Worm (Caenorhabditis elegans) whole organism, young adult: ENCODE measurements around the gene rpl-7A.
A peak's percentile ranks its signal among the peaks of the same experiment; 100 is the strongest.

ENCODE experiments used
- B0261.1 ChIP-seq: sonication (generic microtip); optimal IDR thresholded peaks from 2 replicates; lab custom pipeline; 2016; ENCODE audit warnings: mild to moderate bottlenecking, missing genetic modification characterization, moderate library complexity, missing compliant biosample characterization
- F37B4.10 ChIP-seq: fragments of 200-800 bp; sonication (Bioruptor generic); IDR thresholded peaks from 2 replicates; pipeline ENCODE4 v1.3.6; 2022; ENCODE audit warnings: missing genetic modification characterization, missing compliant biosample characterization
- F49E8.2 ChIP-seq: sonication (generic microtip); optimal IDR thresholded peaks from 3 replicates; lab custom pipeline; 2017; ENCODE audit warnings: missing genetic modification characterization, mild to moderate bottlenecking, missing compliant biosample characterization, antibody characterized with exemption, moderate library complexity; ENCODE audit not compliant: insufficient read depth
- F52B5.7 ChIP-seq: sonication (generic microtip); optimal IDR thresholded peaks from 2 replicates; lab custom pipeline; 2016; ENCODE audit warnings: mild to moderate bottlenecking, missing genetic modification characterization, missing compliant biosample characterization
- F55B11.4 ChIP-seq: sonication (generic microtip); optimal IDR thresholded peaks from 2 replicates; lab custom pipeline; 2016; ENCODE audit warnings: missing compliant biosample characterization, missing genetic modification characterization, borderline replicate concordance; ENCODE audit not compliant: insufficient read depth
- F57C9.4 ChIP-seq: sonication (generic microtip); optimal IDR thresholded peaks from 2 replicates; lab custom pipeline; 2017; ENCODE audit warnings: mild to moderate bottlenecking, missing genetic modification characterization, missing compliant biosample characterization
- T07F8.4 ChIP-seq: sonication (generic microtip); optimal IDR thresholded peaks from 2 replicates; lab custom pipeline; 2016; ENCODE audit warnings: mild to moderate bottlenecking, missing genetic modification characterization, moderate library complexity, missing compliant biosample characterization
- Y53F4B.3 ChIP-seq: fragments of 200-800 bp; sonication (Bioruptor generic); IDR thresholded peaks from 2 replicates; pipeline ENCODE4 v1.3.6; 2022; ENCODE audit warnings: missing genetic modification reagents, missing genetic modification characterization, missing compliant biosample characterization
- Y53G8AR.9 ChIP-seq: fragments of 200-800 bp; sonication (Bioruptor generic); conservative IDR thresholded peaks from 2 replicates; pipeline ENCODE4 v1.3.6; 2022; ENCODE audit warnings: missing genetic modification reagents, missing genetic modification characterization, missing compliant biosample characterization
- Y67H2A.10 ChIP-seq: fragments of 200-800 bp; sonication (Bioruptor generic); conservative IDR thresholded peaks from 2 replicates; pipeline ENCODE4 v1.3.6; 2022; ENCODE audit warnings: missing genetic modification reagents, missing genetic modification characterization, missing compliant biosample characterization
- Y79H2A.3 ChIP-seq: fragments of 200-800 bp; sonication (Bioruptor generic); conservative IDR thresholded peaks from 2 replicates; pipeline ENCODE4 v1.3.6; 2022; ENCODE audit warnings: missing genetic modification reagents, missing genetic modification characterization, missing compliant biosample characterization
- Y95B8A.8 ChIP-seq: fragments of 200-800 bp; sonication (Bioruptor generic); IDR thresholded peaks from 2 replicates; pipeline ENCODE4 v1.3.6; 2022; ENCODE audit warnings: missing genetic modification reagents, missing genetic modification characterization, missing compliant biosample characterization
- ZK185.1 ChIP-seq: sonication (generic microtip); optimal IDR thresholded peaks from 2 replicates; lab custom pipeline; 2016; ENCODE audit warnings: mild to moderate bottlenecking, missing genetic modification characterization, missing compliant biosample characterization; ENCODE audit not compliant: poor library complexity, severe bottlenecking
- akir-1 ChIP-seq: fragments of 200-800 bp; sonication (Bioruptor generic); optimal IDR thresholded peaks from 2 replicates; lab custom pipeline; 2018; ENCODE audit warnings: mild to moderate bottlenecking, missing genetic modification characterization, moderate library complexity, missing compliant biosample characterization
- attf-6 ChIP-seq: fragments of 200-800 bp; sonication (Bioruptor generic); IDR thresholded peaks from 2 replicates; pipeline ENCODE4 v1.3.6; 2022; ENCODE audit warnings: missing genetic modification reagents, missing genetic modification characterization, missing compliant biosample characterization
- ccch-3 ChIP-seq: fragments of 200-800 bp; sonication (Bioruptor generic); optimal IDR thresholded peaks from 2 replicates; lab custom pipeline; 2018; ENCODE audit warnings: mild to moderate bottlenecking, missing genetic modification characterization, missing compliant biosample characterization
- chd-7 ChIP-seq: sonication (generic microtip); optimal IDR thresholded peaks from 2 replicates; lab custom pipeline; 2016; ENCODE audit warnings: mild to moderate bottlenecking, missing genetic modification characterization, moderate library complexity, missing compliant biosample characterization
- dox-1 ChIP-seq: fragments of 200-800 bp; sonication (Bioruptor generic); IDR thresholded peaks from 2 replicates; pipeline ENCODE4 v1.3.6; 2022; ENCODE audit warnings: missing genetic modification reagents, missing genetic modification characterization, missing compliant biosample characterization
- dpl-1 ChIP-seq: fragments of 150-350 bp; optimal IDR thresholded peaks from 2 replicates; lab custom pipeline; 2014; ENCODE audit warnings: missing biosample characterization, missing genetic modification reagents, missing genetic modification characterization
- egl-18 ChIP-seq: fragments of 200-800 bp; sonication (Bioruptor generic); IDR thresholded peaks from 2 replicates; pipeline ENCODE4 v1.3.6; 2022; ENCODE audit warnings: missing genetic modification reagents, missing genetic modification characterization, missing compliant biosample characterization
- egrh-3 ChIP-seq: fragments of 200-800 bp; sonication (Bioruptor generic); IDR thresholded peaks from 2 replicates; pipeline ENCODE4 v1.3.6; 2022; ENCODE audit warnings: missing genetic modification reagents, missing genetic modification characterization, missing compliant biosample characterization
- ekl-4 ChIP-seq: fragments of 200-800 bp; sonication (Bioruptor generic); IDR thresholded peaks from 2 replicates; pipeline ENCODE4 v1.3.6; 2022; ENCODE audit warnings: missing genetic modification reagents, missing genetic modification characterization, missing compliant biosample characterization
- ets-4 ChIP-seq: fragments of 200-800 bp; sonication (Bioruptor generic); optimal IDR thresholded peaks from 2 replicates; lab custom pipeline; 2018; ENCODE audit warnings: mild to moderate bottlenecking, missing genetic modification characterization, missing compliant biosample characterization
- him-1 ChIP-seq: sonication (generic microtip); optimal IDR thresholded peaks from 2 replicates; lab custom pipeline; 2016; ENCODE audit warnings: missing genotype, missing genetic modification reagents, missing genetic modification characterization, missing compliant biosample characterization
- hlh-12 ChIP-seq: sonication (generic microtip); optimal IDR thresholded peaks from 2 replicates; lab custom pipeline; 2016; ENCODE audit warnings: missing genetic modification characterization, missing compliant biosample characterization
- hmg-1.2 ChIP-seq: fragments of 200-800 bp; sonication (Bioruptor generic); IDR thresholded peaks from 2 replicates; pipeline ENCODE4 v1.3.6; 2022; ENCODE audit warnings: missing genetic modification reagents, missing genetic modification characterization, missing compliant biosample characterization
- hrde-1 ChIP-seq: sonication (generic microtip); optimal IDR thresholded peaks from 2 replicates; lab custom pipeline; 2016; ENCODE audit warnings: missing genetic modification characterization, mild to moderate bottlenecking, missing compliant biosample characterization, moderate library complexity, missing genotype, missing genetic modification reagents, borderline replicate concordance
- lin-54 ChIP-seq: fragments of 200-800 bp; sonication (Bioruptor generic); optimal IDR thresholded peaks from 2 replicates; lab custom pipeline; 2018; ENCODE audit warnings: mild to moderate bottlenecking, missing genetic modification characterization, missing compliant biosample characterization
- lir-1 ChIP-seq: fragments of 200-800 bp; sonication (Bioruptor generic); conservative IDR thresholded peaks from 2 replicates; pipeline ENCODE4 v1.3.6; 2022; ENCODE audit warnings: missing genetic modification reagents, missing genetic modification characterization, missing compliant biosample characterization
- lsy-27 ChIP-seq: sonication (generic microtip); optimal IDR thresholded peaks from 2 replicates; lab custom pipeline; 2017; ENCODE audit warnings: missing genetic modification characterization, mild to moderate bottlenecking, missing compliant biosample characterization, antibody characterized with exemption, missing genotype, borderline replicate concordance; ENCODE audit not compliant: insufficient read depth
- madf-10 ChIP-seq: sonication (generic microtip); optimal IDR thresholded peaks from 2 replicates; lab custom pipeline; 2016; ENCODE audit warnings: mild to moderate bottlenecking, missing genetic modification characterization, missing compliant biosample characterization
- madf-6 ChIP-seq: fragments of 200-800 bp; sonication (Bioruptor generic); IDR thresholded peaks from 2 replicates; pipeline ENCODE4 v1.3.6; 2022; ENCODE audit warnings: missing genetic modification reagents, missing genetic modification characterization, missing compliant biosample characterization
- nfya-1 ChIP-seq: sonication (generic microtip); optimal IDR thresholded peaks from 2 replicates; lab custom pipeline; 2017; ENCODE audit warnings: antibody characterized with exemption, missing compliant biosample characterization, missing genetic modification characterization, borderline replicate concordance; ENCODE audit not compliant: insufficient read depth
- nfyb-1 ChIP-seq: fragments of 200-800 bp; sonication (Bioruptor generic); IDR thresholded peaks from 2 replicates; pipeline ENCODE4 v1.3.6; 2022; ENCODE audit warnings: missing genetic modification reagents, missing genetic modification characterization, missing compliant biosample characterization
- nhr-90 ChIP-seq: sonication (generic microtip); optimal IDR thresholded peaks from 2 replicates; lab custom pipeline; 2016; ENCODE audit warnings: missing genotype, mild to moderate bottlenecking, missing genetic modification characterization, missing compliant biosample characterization
- rcor-1 ChIP-seq: fragments of 200-800 bp; sonication (Bioruptor generic); IDR thresholded peaks from 2 replicates; pipeline ENCODE4 v1.3.6; 2022; ENCODE audit warnings: missing genetic modification reagents, missing genetic modification characterization, missing compliant biosample characterization
- repo-1 ChIP-seq: sonication (generic microtip); optimal IDR thresholded peaks from 2 replicates; lab custom pipeline; 2017; ENCODE audit warnings: mild to moderate bottlenecking, missing genetic modification characterization, missing compliant biosample characterization
- sea-2 ChIP-seq: fragments of 200-800 bp; sonication (Bioruptor generic); IDR thresholded peaks from 2 replicates; pipeline ENCODE4 v1.3.6; 2022; ENCODE audit warnings: missing genetic modification characterization, missing compliant biosample characterization
- snpc-4 ChIP-seq, 5 experiments: fragments of 150-350 bp in 1 of 5; sonication (generic microtip) in 4 of 5; optimal IDR thresholded peaks; 2 replicates each; lab custom pipeline; 2014 to 2018; ENCODE audit warnings: missing genetic modification characterization in 5 of 5, missing biosample characterization in 3 of 5, antibody characterized with exemption in 2 of 5, mild to moderate bottlenecking in 2 of 5, missing compliant biosample characterization in 2 of 5, missing genotype in 2 of 5, moderate library complexity in 2 of 5, missing genetic modification reagents in 1 of 5
- sptf-2 ChIP-seq: fragments of 200-800 bp; sonication (Bioruptor generic); optimal IDR thresholded peaks from 2 replicates; lab custom pipeline; 2018; ENCODE audit warnings: mild to moderate bottlenecking, missing genetic modification characterization, missing compliant biosample characterization
- tbp1 ChIP-seq: fragments of 200-800 bp; sonication (Bioruptor generic); optimal IDR thresholded peaks from 2 replicates; lab custom pipeline; 2018; ENCODE audit warnings: mild to moderate bottlenecking, missing genetic modification characterization, missing compliant biosample characterization
- xnd-1 ChIP-seq: sonication (generic microtip); optimal IDR thresholded peaks from 2 replicates; lab custom pipeline; 2016; ENCODE audit warnings: missing genotype, missing genetic modification reagents, missing genetic modification characterization, missing compliant biosample characterization
- zfh-2 ChIP-seq: fragments of 200-800 bp; sonication (Bioruptor generic); conservative IDR thresholded peaks from 2 replicates; pipeline ENCODE4 v1.3.6; 2022; ENCODE audit warnings: missing genetic modification reagents, missing genetic modification characterization, missing compliant biosample characterization
- ztf-22 ChIP-seq: fragments of 200-800 bp; sonication (Bioruptor generic); optimal IDR thresholded peaks from 2 replicates; lab custom pipeline; 2018; ENCODE audit warnings: mild to moderate bottlenecking, missing genetic modification characterization, moderate library complexity, missing compliant biosample characterization
- ztf-25 ChIP-seq: fragments of 200-800 bp; sonication (Bioruptor generic); IDR thresholded peaks from 2 replicates; pipeline ENCODE4 v1.3.6; 2022; ENCODE audit warnings: missing genetic modification reagents, missing genetic modification characterization, missing compliant biosample characterization
- ztf-26 ChIP-seq: sonication (generic microtip); optimal IDR thresholded peaks from 2 replicates; lab custom pipeline; 2017; ENCODE audit warnings: missing genetic modification characterization, missing compliant biosample characterization
- ztf-6 ChIP-seq: fragments of 200-800 bp; sonication (Bioruptor generic); IDR thresholded peaks from 2 replicates; pipeline ENCODE4 v1.3.6; 2022; ENCODE audit warnings: missing genetic modification reagents, missing genetic modification characterization, missing compliant biosample characterization

Gene rpl-7A

DNA sequence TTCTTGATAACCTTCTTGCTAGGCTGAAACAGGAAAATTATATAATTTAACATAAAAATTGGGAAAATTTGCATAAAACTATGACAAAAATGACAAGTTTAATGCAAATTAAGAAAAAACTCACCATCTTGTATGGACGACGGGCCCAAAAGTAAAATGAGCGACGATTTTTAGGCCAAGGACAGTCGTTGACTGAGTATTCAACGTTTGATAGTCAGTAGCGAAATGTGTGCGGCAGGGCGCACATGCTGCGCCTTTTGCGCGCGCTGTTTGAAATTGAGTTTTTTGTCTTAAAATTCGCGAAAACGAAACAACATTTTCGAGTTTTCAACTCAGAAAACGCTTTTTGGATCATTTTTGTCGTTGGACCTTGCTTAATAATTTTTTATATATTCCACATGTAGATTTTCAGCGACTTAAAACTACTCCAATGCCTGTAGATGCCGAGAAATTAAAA is at the start of gene rpl-7A, which contains the start of gene set-21 (continued):
- TF ChIP-seq ztf-22 (GFP tag; lab: Kevin White, UChicago) (peak; percentile 47), sea-2 (GFP tag; lab: Robert Waterston, UW) (peak; percentile 89), snpc-4 (GFP tag; optimal IDR thresholded peaks at IDR 0.05; lab: Kevin White, UChicago) (peak; percentile 55), snpc-4 (tag; optimal IDR thresholded peaks at IDR 0.05; lab: Kevin White, UChicago) (peak; percentile 25 to 82 (median 74)), Y67H2A.10 (GFP tag; lab: Robert Waterston, UW) (peak; percentile 87), lir-1 (GFP tag; lab: Robert Waterston, UW) (peak; percentile 97), hmg-1.2 (GFP tag; lab: Robert Waterston, UW) (peak; percentile 99), ets-4 (GFP tag; lab: Kevin White, UChicago) (peak; percentile 55), F52B5.7 (tag; lab: Kevin White, UChicago) (peak; percentile 25), nhr-90 (peak; percentile 36), Y79H2A.3 (peak; percentile 79), dox-1 (GFP tag; lab: Robert Waterston, UW) (peak; percentile 98), nfya-1 (tag; lab: Kevin White, UChicago) (no peak), hrde-1 (tag; lab: Kevin White, UChicago) (peak; percentile 46), F55B11.4 (tag; lab: Kevin White, UChicago) (no peak), Y53G8AR.9 (GFP tag; lab: Robert Waterston, UW) (peak; percentile 99), xnd-1 (tag; lab: Kevin White, UChicago) (peak; percentile 67), him-1 (tag; lab: Kevin White, UChicago) (peak; percentile 87), zfh-2 (peak; percentile 55; the same call in 1 of the 2 replicates), tbp1 (GFP tag; lab: Kevin White, UChicago) (peak; percentile 75), ztf-26 (tag; lab: Kevin White, UChicago) (peak; percentile 85), egrh-3 (peak; percentile 69), lin-54 (GFP tag; lab: Kevin White, UChicago) (peak; percentile 99), egl-18 (GFP tag; lab: Robert Waterston, UW) (peak; percentile 97), T07F8.4 (tag; lab: Kevin White, UChicago) (no peak), Y53F4B.3 (peak; percentile 59; the same call in 1 of the 2 replicates), hlh-12 (tag; lab: Kevin White, UChicago) (no peak), madf-10 (peak; percentile 76), ztf-6 (GFP tag; lab: Robert Waterston, UW) (peak; percentile 89), rcor-1 (peak; percentile 98), nfyb-1 (GFP tag; lab: Robert Waterston, UW) (peak; percentile 98), F37B4.10 (GFP tag; lab: Robert Waterston, UW) (peak; percentile 91; the same call in 1 of the 2 replicates), repo-1 (peak; percentile 80), F57C9.4 (tag; lab: Kevin White, UChicago) (peak; percentile 60), dpl-1 (GFP tag; lab: Kevin White, UChicago) (peak; percentile 82), akir-1 (GFP tag; lab: Kevin White, UChicago) (no peak), ztf-25 (0 out of 2 replicates have a peak, but pooled peaks have one; percentile 19), F49E8.2 (tag; lab: Kevin White, UChicago) (peak; percentile 86), B0261.1 (tag; lab: Kevin White, UChicago) (no peak), chd-7 (tag; lab: Kevin White, UChicago) (peak; percentile 72), ZK185.1 (peak; percentile 90), sptf-2 (no peak), attf-6 (GFP tag; lab: Robert Waterston, UW) (peak; percentile 78), madf-6 (GFP tag; lab: Robert Waterston, UW) (peak; percentile 95), ekl-4 (GFP tag; lab: Robert Waterston, UW) (peak; percentile 98), lsy-27 (tag; lab: Kevin White, UChicago) (no peak), Y95B8A.8 (GFP tag; lab: Robert Waterston, UW) (peak; percentile 98), ccch-3 (GFP tag; lab: Kevin White, UChicago) (no peak)
